Fruit fly (Drosophila melanogaster) whole organism, embryonic: Measurements from ENCODE around the gene CG14079.

Source experiments
- Chrac-16 ChIP-seq: fragments of 200-800 bp; sonication (Bioruptor generic); optimal IDR thresholded peaks from 3 replicates; lab custom pipeline; 2016; ENCODE audit warnings: missing biosample characterization, missing genetic modification characterization
- Scr ChIP-seq: fragments of 200-800 bp; sonication (Bioruptor generic); IDR thresholded peaks from 2 replicates; pipeline ENCODE4 v1.3.6; 2022; ENCODE audit warnings: missing biosample characterization, missing genetic modification characterization; ENCODE audit not compliant: partially characterized antibody
- ash1 ChIP-seq: fragments of 200-800 bp; sonication (Bioruptor generic); optimal IDR thresholded peaks from 2 replicates; lab custom pipeline; 2018; ENCODE audit warnings: missing biosample characterization, mild to moderate bottlenecking, missing genetic modification characterization
- her ChIP-seq: fragments of 200-800 bp; sonication (Bioruptor generic); optimal IDR thresholded peaks from 2 replicates; lab custom pipeline; 2016; ENCODE audit warnings: missing biosample characterization, missing genetic modification characterization

- no peak for TF ChIP-seq her
- no peak for TF ChIP-seq Chrac-16 (GFP tag; lab: Kevin White, UChicago)
- TF ChIP-seq Scr (GFP tag; lab: Robert Waterston, UW), result no peak
- no peak for TF ChIP-seq ash1 (GFP tag; lab: Kevin White, UChicago)
Measured at dm6 chr3L:19080926-19081700, 16.7 kb upstream of the CG14079 start.
